Fruit fly (Drosophila melanogaster) whole organism, adult: ENCODE data around the gene CG10492.

Experiments used
- CG11617 ChIP-seq: fragments of 200-800 bp; sonication (Bioruptor generic); optimal IDR thresholded peaks from 2 replicates; lab custom pipeline; 2017; ENCODE audit warnings: mild to moderate bottlenecking, missing biosample characterization, missing genetic modification reagents, missing genetic modification characterization
- CG12768 ChIP-seq: fragments of 200-800 bp; sonication (Bioruptor generic); optimal IDR thresholded peaks from 2 replicates; lab custom pipeline; 2017; ENCODE audit warnings: missing biosample characterization, missing genetic modification characterization, mild to moderate bottlenecking, moderate library complexity, missing genetic modification reagents
- CG14711 ChIP-seq: fragments of 200-800 bp; sonication (Bioruptor generic); optimal IDR thresholded peaks from 2 replicates; lab custom pipeline; 2018; ENCODE audit warnings: missing biosample characterization, mild to moderate bottlenecking, missing genetic modification characterization, moderate library complexity
- CG33017 ChIP-seq: fragments of 200-800 bp; sonication (Bioruptor generic); optimal IDR thresholded peaks from 2 replicates; lab custom pipeline; 2018; ENCODE audit warnings: missing biosample characterization, mild to moderate bottlenecking, missing genetic modification characterization, moderate library complexity
- CG7101 ChIP-seq: fragments of 200-800 bp; sonication (Bioruptor generic); optimal IDR thresholded peaks from 2 replicates; lab custom pipeline; 2018; ENCODE audit warnings: missing biosample characterization, mild to moderate bottlenecking, missing genetic modification characterization, moderate library complexity
- Clk ChIP-seq: fragments of 200-800 bp; sonication (Bioruptor generic); optimal IDR thresholded peaks from 2 replicates; lab custom pipeline; 2017; ENCODE audit warnings: missing biosample characterization, missing genetic modification characterization
- Crg-1 ChIP-seq: fragments of 200-800 bp; sonication (Bioruptor generic); optimal IDR thresholded peaks from 2 replicates; lab custom pipeline; 2016; ENCODE audit warnings: missing biosample characterization, missing genetic modification characterization
- Mnt ChIP-seq: fragments of 200-800 bp; sonication (Bioruptor generic); optimal IDR thresholded peaks from 2 replicates; lab custom pipeline; 2016; ENCODE audit warnings: missing biosample characterization, mild to moderate bottlenecking, missing genetic modification characterization
- bab1 ChIP-seq: fragments of 200-800 bp; sonication (Bioruptor generic); optimal IDR thresholded peaks from 3 replicates; lab custom pipeline; 2019; ENCODE audit warnings: missing biosample characterization, mild to moderate bottlenecking, missing genetic modification characterization, moderate library complexity
- cic ChIP-seq: fragments of 200-800 bp; sonication (Bioruptor generic); optimal IDR thresholded peaks from 2 replicates; lab custom pipeline; 2017; ENCODE audit warnings: missing biosample characterization, mild to moderate bottlenecking, missing genetic modification characterization, moderate library complexity
- cnc ChIP-seq, 2 experiments: fragments of >200 bp; optimal IDR thresholded peaks; 2 replicates each; lab custom pipeline; 2017
- kay ChIP-seq: fragments of 200-800 bp; sonication (Bioruptor generic); peaks from one replicate; lab custom pipeline; 2016; ENCODE audit warnings: missing biosample characterization, missing genetic modification characterization, borderline replicate concordance
- pad ChIP-seq: fragments of 200-800 bp; sonication (Bioruptor generic); optimal IDR thresholded peaks from 3 replicates; lab custom pipeline; 2017; ENCODE audit warnings: missing biosample characterization, missing genetic modification characterization, mild to moderate bottlenecking, moderate library complexity, missing genetic modification reagents

DNA sequence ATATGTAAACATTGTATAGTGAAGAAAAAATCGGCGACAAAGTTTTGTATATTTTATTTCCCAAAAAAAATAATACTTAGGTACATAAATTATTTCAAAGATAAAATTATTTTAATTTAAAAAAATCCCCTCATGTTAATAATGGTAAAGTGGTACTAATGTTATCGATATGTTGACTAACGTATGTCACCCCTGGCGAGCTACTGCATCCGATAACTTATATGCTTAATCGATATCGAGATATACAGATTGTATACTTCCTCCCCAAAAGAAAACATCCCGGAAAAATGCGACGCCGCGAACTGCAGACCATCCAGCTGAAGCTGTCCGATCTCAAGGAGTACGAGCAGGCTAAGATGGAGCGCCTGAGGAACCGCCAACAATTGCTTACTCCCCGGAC lies 10.8 kb downstream of the CG10492 start, which contains the start of gene CG17343:
- no peak for TF ChIP-seq cic (GFP tag; lab: Kevin White, UChicago)
- TF ChIP-seq CG14711 (tag; lab: Kevin White, UChicago), result no peak
- TF ChIP-seq CG12768 (GFP tag; lab: Kevin White, UChicago), result no peak
- TF ChIP-seq pad (GFP tag; lab: Kevin White, UChicago), result no peak
- TF ChIP-seq CG7101 (tag; lab: Kevin White, UChicago), result no peak
- TF ChIP-seq Crg-1, result no peak
- no peak for TF ChIP-seq kay (GFP tag; lab: Kevin White, UChicago)
- TF ChIP-seq CG33017 (tag; lab: Kevin White, UChicago), result no peak
- TF ChIP-seq Clk, result no peak
- no peak for TF ChIP-seq CG11617 (GFP tag; lab: Kevin White, UChicago)
- no peak for TF ChIP-seq cnc (optimal IDR thresholded peaks at IDR 0.05; lab: Kevin White, UChicago)
- no peak for TF ChIP-seq bab1 (GFP tag; lab: Kevin White, UChicago)
- no peak for TF ChIP-seq Mnt (GFP tag; lab: Kevin White, UChicago)
